Fruit fly (Drosophila melanogaster) whole organism, embryonic: ENCODE data around the gene CG33107.
A peak's percentile ranks its signal among the peaks of the same experiment; 100 is the strongest.

Experiments
- Bteb2 ChIP-seq: fragments of 200-800 bp; sonication (Bioruptor generic); optimal IDR thresholded peaks from 2 replicates; lab custom pipeline; 2016; ENCODE audit warnings: missing biosample characterization, missing genetic modification characterization
- CG10147 ChIP-seq: fragments of 200-800 bp; sonication (Bioruptor generic); optimal IDR thresholded peaks from 2 replicates; lab custom pipeline; 2019; ENCODE audit warnings: missing biosample characterization, mild to moderate bottlenecking, missing genetic modification characterization, moderate library complexity
- CG11560 ChIP-seq: fragments of 200-800 bp; sonication (Bioruptor generic); IDR thresholded peaks from 3 replicates; pipeline ENCODE4 v1.3.6; 2022; ENCODE audit warnings: missing biosample characterization, missing genetic modification characterization
- CG12769 ChIP-seq: fragments of 200-800 bp; sonication (Bioruptor generic); optimal IDR thresholded peaks from 2 replicates; lab custom pipeline; 2019; ENCODE audit warnings: missing biosample characterization, mild to moderate bottlenecking, missing genetic modification characterization, moderate library complexity
- CG13775 ChIP-seq: fragments of 200-800 bp; sonication (Bioruptor generic); optimal IDR thresholded peaks from 3 replicates; lab custom pipeline; 2017; ENCODE audit warnings: missing biosample characterization, mild to moderate bottlenecking, missing genetic modification characterization
- CG14050 ChIP-seq: fragments of 200-800 bp; sonication (Bioruptor generic); IDR thresholded peaks from 3 replicates; pipeline ENCODE4 v1.3.6; 2022; ENCODE audit warnings: missing biosample characterization, missing genetic modification characterization
- CG14441 ChIP-seq: fragments of 200-800 bp; sonication (Bioruptor generic); IDR thresholded peaks from 2 replicates; pipeline ENCODE4 v1.3.6; 2022; ENCODE audit warnings: missing biosample characterization, missing genetic modification characterization
- CG15514 ChIP-seq: fragments of 200-800 bp; sonication (Bioruptor generic); optimal IDR thresholded peaks from 3 replicates; lab custom pipeline; 2017; ENCODE audit warnings: missing biosample characterization, missing genetic modification characterization, mild to moderate bottlenecking, moderate library complexity, missing genetic modification reagents
- CG2120 ChIP-seq: fragments of 200-800 bp; sonication (Bioruptor generic); optimal IDR thresholded peaks from 3 replicates; lab custom pipeline; 2016; ENCODE audit warnings: missing biosample characterization, missing genetic modification characterization
- CG31388 ChIP-seq: fragments of 200-800 bp; sonication (Bioruptor generic); optimal IDR thresholded peaks from 2 replicates; lab custom pipeline; 2016; ENCODE audit warnings: missing biosample characterization, missing genetic modification characterization
- CG32767 ChIP-seq: fragments of 200-800 bp; sonication (Bioruptor generic); IDR thresholded peaks from 2 replicates; pipeline ENCODE4 v1.3.6; 2022; ENCODE audit warnings: missing biosample characterization, missing genetic modification characterization
- CG4328 ChIP-seq: fragments of 200-800 bp; sonication (Bioruptor generic); optimal IDR thresholded peaks from 3 replicates; lab custom pipeline; 2017; ENCODE audit warnings: missing biosample characterization, missing genetic modification reagents, missing genetic modification characterization
- CG4360 ChIP-seq: fragments of 200-800 bp; sonication (Bioruptor generic); IDR thresholded peaks from 2 replicates; pipeline ENCODE4 v1.3.6; 2022; ENCODE audit warnings: missing biosample characterization, missing genetic modification characterization
- CG6765 ChIP-seq: fragments of 200-800 bp; sonication (Bioruptor generic); optimal IDR thresholded peaks from 3 replicates; lab custom pipeline; 2017; ENCODE audit warnings: missing biosample characterization, mild to moderate bottlenecking, missing genetic modification characterization
- CG8290 ChIP-seq, 3 experiments: fragments of 200-800 bp; sonication (Bioruptor generic); optimal IDR thresholded peaks; 2 replicates each; lab custom pipeline; 2016 to 2019; ENCODE audit warnings: missing biosample characterization in 3 of 3, missing genetic modification characterization in 3 of 3, mild to moderate bottlenecking in 2 of 3, moderate library complexity in 1 of 3
- CG8478 ChIP-seq: fragments of >200 bp; optimal IDR thresholded peaks from 2 replicates; lab custom pipeline; 2018
- CG9437 ChIP-seq: fragments of 200-800 bp; sonication (Bioruptor generic); optimal IDR thresholded peaks from 2 replicates; lab custom pipeline; 2018; ENCODE audit warnings: missing biosample characterization, mild to moderate bottlenecking, missing genetic modification characterization
- Camta ChIP-seq: fragments of 200-800 bp; sonication (Bioruptor generic); optimal IDR thresholded peaks from 2 replicates; lab custom pipeline; 2016; ENCODE audit warnings: missing biosample characterization, missing genetic modification characterization
- Chrac-16 ChIP-seq: fragments of 200-800 bp; sonication (Bioruptor generic); optimal IDR thresholded peaks from 3 replicates; lab custom pipeline; 2016; ENCODE audit warnings: missing biosample characterization, missing genetic modification characterization
- CoRest ChIP-seq: fragments of 200-800 bp; sonication (Bioruptor generic); optimal IDR thresholded peaks from 3 replicates; lab custom pipeline; 2018; ENCODE audit warnings: missing biosample characterization, mild to moderate bottlenecking, missing genetic modification characterization, moderate library complexity
- CrebB ChIP-seq: fragments of 200-800 bp; sonication (Bioruptor generic); optimal IDR thresholded peaks from 3 replicates; lab custom pipeline; 2018; ENCODE audit warnings: missing biosample characterization, mild to moderate bottlenecking, missing genetic modification characterization
- Dad ChIP-seq: fragments of 200-800 bp; sonication (Bioruptor generic); optimal IDR thresholded peaks from 3 replicates; lab custom pipeline; 2016; ENCODE audit warnings: missing biosample characterization, missing genetic modification characterization
- Dip3 ChIP-seq: fragments of 200-800 bp; sonication (Bioruptor generic); optimal IDR thresholded peaks from 3 replicates; lab custom pipeline; 2016; ENCODE audit warnings: missing biosample characterization, missing genetic modification characterization
- Doc2 ChIP-seq: fragments of 200-800 bp; sonication (Bioruptor generic); IDR thresholded peaks from 2 replicates; pipeline ENCODE4 v1.3.6; 2022; ENCODE audit warnings: missing biosample characterization, missing genetic modification characterization
- HLHmδ ChIP-seq: fragments of 200-800 bp; sonication (Bioruptor generic); optimal IDR thresholded peaks from 2 replicates; lab custom pipeline; 2018; ENCODE audit warnings: missing biosample characterization, mild to moderate bottlenecking, missing genetic modification characterization, moderate library complexity
- Kr ChIP-seq: fragments of 200-800 bp; sonication (Bioruptor generic); optimal IDR thresholded peaks from 2 replicates; lab custom pipeline; 2017; ENCODE audit warnings: missing biosample characterization, mild to moderate bottlenecking, missing genetic modification characterization
- Lim3 ChIP-seq: fragments of 200-800 bp; sonication (Bioruptor generic); IDR thresholded peaks from 2 replicates; pipeline ENCODE4 v1.3.6; 2022; ENCODE audit warnings: missing biosample characterization, missing genetic modification characterization
- Scr ChIP-seq: fragments of 200-800 bp; sonication (Bioruptor generic); IDR thresholded peaks from 2 replicates; pipeline ENCODE4 v1.3.6; 2022; ENCODE audit warnings: missing biosample characterization, missing genetic modification characterization; ENCODE audit not compliant: partially characterized antibody
- Side ChIP-seq: fragments of 200-800 bp; sonication (Bioruptor generic); optimal IDR thresholded peaks from 2 replicates; lab custom pipeline; 2016; ENCODE audit warnings: missing biosample characterization, missing genetic modification characterization
- Sry-δ ChIP-seq: fragments of 200-800 bp; sonication (Bioruptor generic); optimal IDR thresholded peaks from 2 replicates; lab custom pipeline; 2016; ENCODE audit warnings: missing biosample characterization, missing genetic modification characterization
- Tbp ChIP-seq: fragments of >200 bp; optimal IDR thresholded peaks from 2 replicates; lab custom pipeline; 2018; ENCODE audit warnings: missing biosample characterization, missing genetic modification characterization
- YL-1 ChIP-seq: fragments of 200-800 bp; sonication (Bioruptor generic); optimal IDR thresholded peaks from 3 replicates; lab custom pipeline; 2017; ENCODE audit warnings: missing biosample characterization, mild to moderate bottlenecking, missing genetic modification characterization
- abd-A ChIP-seq: fragments of 200-800 bp; sonication (Bioruptor generic); optimal IDR thresholded peaks from 3 replicates; lab custom pipeline; 2019; ENCODE audit warnings: missing biosample characterization, mild to moderate bottlenecking, missing genetic modification characterization, moderate library complexity
- cg ChIP-seq: fragments of 200-800 bp; sonication (Bioruptor generic); optimal IDR thresholded peaks from 3 replicates; lab custom pipeline; 2019; ENCODE audit warnings: missing biosample characterization, mild to moderate bottlenecking, missing genetic modification characterization, moderate library complexity
- chm ChIP-seq: fragments of 200-800 bp; sonication (Bioruptor generic); IDR thresholded peaks from 2 replicates; pipeline ENCODE4 v1.3.6; 2022; ENCODE audit warnings: missing biosample characterization, missing genetic modification characterization
- chn ChIP-seq: fragments of 200-800 bp; sonication (Bioruptor generic); optimal IDR thresholded peaks from 2 replicates; lab custom pipeline; 2016; ENCODE audit warnings: missing biosample characterization, missing genetic modification characterization
- dpn ChIP-seq, 2 experiments: fragments of 200-800 bp; sonication (Bioruptor generic); optimal IDR thresholded peaks; 3 replicates each; lab custom pipeline; 2016; ENCODE audit warnings: missing biosample characterization in 2 of 2, missing genetic modification characterization in 2 of 2
- ewg ChIP-seq: fragments of 200-800 bp; sonication (Bioruptor generic); optimal IDR thresholded peaks from 3 replicates; lab custom pipeline; 2017; ENCODE audit warnings: mild to moderate bottlenecking, missing biosample characterization, missing genetic modification reagents, missing genetic modification characterization
- exex ChIP-seq: fragments of 200-800 bp; sonication (Bioruptor generic); optimal IDR thresholded peaks from 4 replicates; lab custom pipeline; 2018; ENCODE audit warnings: missing biosample characterization, mild to moderate bottlenecking, missing genetic modification characterization, moderate library complexity
- fd64A ChIP-seq: fragments of 200-800 bp; sonication (Bioruptor generic); optimal IDR thresholded peaks from 3 replicates; lab custom pipeline; 2018; ENCODE audit warnings: missing biosample characterization, mild to moderate bottlenecking, missing genetic modification characterization
- lab ChIP-seq: fragments of 200-800 bp; sonication (Bioruptor generic); optimal IDR thresholded peaks from 3 replicates; lab custom pipeline; 2017; ENCODE audit warnings: missing biosample characterization, missing genetic modification characterization, mild to moderate bottlenecking, moderate library complexity, missing genetic modification reagents
- lola ChIP-seq, 3 experiments: fragments of >200 bp in 2 of 3; fragments of 200-800 bp in 1 of 3; sonication (Bioruptor generic) in 1 of 3; optimal IDR thresholded peaks; 2 replicates each; lab custom pipeline; 2017 to 2019; ENCODE audit warnings: missing biosample characterization in 3 of 3, missing genetic modification characterization in 3 of 3, mild to moderate bottlenecking in 1 of 3, moderate library complexity in 1 of 3
- onecut ChIP-seq: fragments of 200-800 bp; sonication (Bioruptor generic); IDR thresholded peaks from 2 replicates; pipeline ENCODE4 v1.3.6; 2022; ENCODE audit warnings: missing biosample characterization, missing genetic modification characterization
- pan ChIP-seq, 4 experiments: fragments of >200 bp in 3 of 4; fragments of 200-800 bp in 1 of 4; sonication (Bioruptor generic) in 1 of 4; optimal IDR thresholded peaks in 3 of 4; IDR thresholded peaks in 1 of 4; 2 replicates each; pipeline versions ENCODE4 v1.3.6 to Lab custom; 2017 to 2022; ENCODE audit warnings: missing biosample characterization in 2 of 4, missing genetic modification characterization in 2 of 4, mixed read lengths in 1 of 4
- psq ChIP-seq: fragments of 200-800 bp; sonication (Bioruptor generic); optimal IDR thresholded peaks from 2 replicates; lab custom pipeline; 2017; ENCODE audit warnings: missing biosample characterization, missing genetic modification characterization
- row ChIP-seq: fragments of 200-800 bp; sonication (Bioruptor generic); IDR thresholded peaks from 3 replicates; pipeline ENCODE4 v1.3.6; 2022; ENCODE audit warnings: missing biosample characterization, missing genetic modification characterization
- scrt ChIP-seq: fragments of 200-800 bp; sonication (Bioruptor generic); optimal IDR thresholded peaks from 2 replicates; lab custom pipeline; 2018; ENCODE audit warnings: missing biosample characterization, mild to moderate bottlenecking, missing genetic modification characterization, moderate library complexity
- tap ChIP-seq: fragments of 200-800 bp; optimal IDR thresholded peaks from 3 replicates; lab custom pipeline; 2019; ENCODE audit warnings: missing biosample characterization, mild to moderate bottlenecking, missing genetic modification characterization, moderate library complexity

The CG33107 gene

dm6 chr3R:22625514-22626333, 41.2 kb upstream of the CG33107 start (continued):
- no peak for TF ChIP-seq CG11560
- no peak for TF ChIP-seq Camta (GFP tag; lab: Kevin White, UChicago)
- TF ChIP-seq tap = no peak
- no peak for TF ChIP-seq Bteb2 (GFP tag; lab: Kevin White, UChicago)
- no peak for TF ChIP-seq Dip3
- TF ChIP-seq CG9437 = peak; percentile 36
- no peak for TF ChIP-seq CG15514 (GFP tag; lab: Kevin White, UChicago)
- TF ChIP-seq pan (optimal IDR thresholded peaks at IDR 0.05; lab: Kevin White, UChicago) = no peak
- no peak for TF ChIP-seq pan (GFP tag; optimal IDR thresholded peaks at IDR 0.05 in 1 of 2, IDR thresholded peaks at IDR 0.05 in 1 of 2)
- TF ChIP-seq Kr (GFP tag; lab: Kevin White, UChicago) = no peak
- TF ChIP-seq CG14441 (GFP tag; lab: Robert Waterston, UW) = no peak
- TF ChIP-seq CG10147 (GFP tag; lab: Kevin White, UChicago) = no peak
- TF ChIP-seq abd-A = no peak
- TF ChIP-seq Scr (GFP tag; lab: Robert Waterston, UW) = no peak
- TF ChIP-seq CG32767 (GFP tag; lab: Robert Waterston, UW) = peak; percentile 37; the same call in 1 of the 2 replicates
- TF ChIP-seq CrebB (tag; lab: Kevin White, UChicago) = no peak
- TF ChIP-seq Chrac-16 = no peak
- TF ChIP-seq CG4328 (GFP tag; lab: Kevin White, UChicago) = no peak
- no peak for TF ChIP-seq HLHmδ (GFP tag; lab: Kevin White, UChicago)
- peak; percentile 8 for TF ChIP-seq ewg (GFP tag; lab: Kevin White, UChicago)
- peak; percentile 49; the same call in 2 of the 3 replicates for TF ChIP-seq row (GFP tag; lab: Robert Waterston, UW)
- no peak for TF ChIP-seq chn (GFP tag; lab: Kevin White, UChicago)
- no peak for TF ChIP-seq onecut (GFP tag; lab: Robert Waterston, UW)
- no peak for TF ChIP-seq CG31388
- TF ChIP-seq dpn (GFP tag; optimal IDR thresholded peaks at IDR 0.05; lab: Kevin White, UChicago) = peak in 1 of 2 experiments; percentile 13
- no peak for TF ChIP-seq Lim3
- peak in 1 of 3 experiments; percentile 72 for TF ChIP-seq lola (GFP tag; optimal IDR thresholded peaks at IDR 0.05; lab: Kevin White, UChicago)
- TF ChIP-seq Sry-δ (GFP tag; lab: Kevin White, UChicago) = no peak
- TF ChIP-seq CG6765 (GFP tag; lab: Kevin White, UChicago) = no peak
- no peak for TF ChIP-seq exex (tag; lab: Kevin White, UChicago)
- TF ChIP-seq lab = peak; percentile 11
- TF ChIP-seq CG4360 (GFP tag; lab: Robert Waterston, UW) = no peak
- no peak for TF ChIP-seq cg (GFP tag; lab: Kevin White, UChicago)
- TF ChIP-seq CoRest = peak; percentile 32
- peak; percentile 54 for TF ChIP-seq CG13775
- TF ChIP-seq CG14050 (GFP tag; lab: Robert Waterston, UW) = no peak
- no peak for TF ChIP-seq Dad (GFP tag; lab: Kevin White, UChicago)
- TF ChIP-seq psq = no peak
- TF ChIP-seq Side (GFP tag; lab: Kevin White, UChicago) = no peak
- no peak for TF ChIP-seq Doc2 (GFP tag; lab: Robert Waterston, UW)
- TF ChIP-seq CG8478 = no peak
- TF ChIP-seq Tbp (GFP tag; lab: Kevin White, UChicago) = no peak
- no peak for TF ChIP-seq chm
- no peak for TF ChIP-seq CG8290 (GFP tag; optimal IDR thresholded peaks at IDR 0.05; lab: Kevin White, UChicago)
- no peak for TF ChIP-seq CG8290 (tag; optimal IDR thresholded peaks at IDR 0.05; lab: Kevin White, UChicago)
- TF ChIP-seq fd64A (GFP tag; lab: Kevin White, UChicago) = no peak
- no peak for TF ChIP-seq scrt (GFP tag; lab: Kevin White, UChicago)
- peak; percentile 15 for TF ChIP-seq CG12769
- TF ChIP-seq YL-1 = no peak
- peak; percentile 37 for TF ChIP-seq CG2120 (GFP tag; lab: Kevin White, UChicago)
